Worm (Caenorhabditis elegans) whole organism, young adult: ENCODE data around the gene ceh-16.

Experiments
- F49E8.2 ChIP-seq: sonication (generic microtip); optimal IDR thresholded peaks from 3 replicates; lab custom pipeline; 2017; ENCODE audit warnings: missing genetic modification characterization, mild to moderate bottlenecking, missing compliant biosample characterization, antibody characterized with exemption, moderate library complexity; ENCODE audit not compliant: insufficient read depth
- F57C9.4 ChIP-seq: sonication (generic microtip); optimal IDR thresholded peaks from 2 replicates; lab custom pipeline; 2017; ENCODE audit warnings: mild to moderate bottlenecking, missing genetic modification characterization, missing compliant biosample characterization
- bed-2 ChIP-seq: fragments of 200-800 bp; sonication (Bioruptor generic); IDR thresholded peaks from 2 replicates; pipeline ENCODE4 v1.3.6; 2022; ENCODE audit warnings: missing genetic modification reagents, missing genetic modification characterization, missing compliant biosample characterization
- ceh-40 ChIP-seq: fragments of 200-800 bp; sonication (Bioruptor generic); IDR thresholded peaks from 2 replicates; pipeline ENCODE4 v1.3.6; 2022; ENCODE audit warnings: missing genetic modification characterization, missing compliant biosample characterization
- ceh-91 ChIP-seq: fragments of 200-800 bp; sonication (Bioruptor generic); IDR thresholded peaks from 2 replicates; pipeline ENCODE4 v1.3.6; 2022; ENCODE audit warnings: missing genetic modification reagents, missing genetic modification characterization, missing compliant biosample characterization
- egl-44 ChIP-seq: fragments of 200-800 bp; sonication (Bioruptor generic); IDR thresholded peaks from 2 replicates; pipeline ENCODE4 v1.3.6; 2022; ENCODE audit warnings: missing genetic modification reagents, missing genetic modification characterization, missing compliant biosample characterization
- fkh-3 ChIP-seq: sonication (generic microtip); optimal IDR thresholded peaks from 2 replicates; lab custom pipeline; 2016; ENCODE audit warnings: mild to moderate bottlenecking, missing genetic modification characterization, missing compliant biosample characterization
- let-607 ChIP-seq, 2 experiments: fragments of 200-800 bp in 1 of 2; sonication (Bioruptor generic) in 1 of 2; sonication (generic microtip) in 1 of 2; optimal IDR thresholded peaks; 2 replicates each; lab custom pipeline; 2016 to 2018; ENCODE audit warnings: mild to moderate bottlenecking in 2 of 2, missing compliant biosample characterization in 2 of 2, missing genetic modification characterization in 2 of 2, moderate library complexity in 2 of 2, missing genotype in 1 of 2
- nhr-120 ChIP-seq: fragments of 200-800 bp; sonication (Bioruptor generic); IDR thresholded peaks from 2 replicates; pipeline ENCODE4 v1.3.6; 2022; ENCODE audit warnings: missing genetic modification characterization, missing compliant biosample characterization
- nhr-90 ChIP-seq: sonication (generic microtip); optimal IDR thresholded peaks from 2 replicates; lab custom pipeline; 2016; ENCODE audit warnings: missing genotype, mild to moderate bottlenecking, missing genetic modification characterization, missing compliant biosample characterization
- snpc-4 ChIP-seq, 5 experiments: fragments of 150-350 bp in 1 of 5; sonication (generic microtip) in 4 of 5; optimal IDR thresholded peaks; 2 replicates each; lab custom pipeline; 2014 to 2018; ENCODE audit warnings: missing genetic modification characterization in 5 of 5, missing biosample characterization in 3 of 5, antibody characterized with exemption in 2 of 5, mild to moderate bottlenecking in 2 of 5, missing compliant biosample characterization in 2 of 5, missing genotype in 2 of 5, moderate library complexity in 2 of 5, missing genetic modification reagents in 1 of 5
- tbx-9 ChIP-seq: sonication (generic microtip); optimal IDR thresholded peaks from 2 replicates; lab custom pipeline; 2016; ENCODE audit warnings: borderline replicate concordance, missing genetic modification characterization, inconsistent platforms, missing compliant biosample characterization
- unc-62 ChIP-seq: fragments of 150-350 bp; optimal IDR thresholded peaks from 2 replicates; lab custom pipeline; 2014; ENCODE audit warnings: missing biosample characterization, missing genetic modification reagents, missing genetic modification characterization

DNA sequence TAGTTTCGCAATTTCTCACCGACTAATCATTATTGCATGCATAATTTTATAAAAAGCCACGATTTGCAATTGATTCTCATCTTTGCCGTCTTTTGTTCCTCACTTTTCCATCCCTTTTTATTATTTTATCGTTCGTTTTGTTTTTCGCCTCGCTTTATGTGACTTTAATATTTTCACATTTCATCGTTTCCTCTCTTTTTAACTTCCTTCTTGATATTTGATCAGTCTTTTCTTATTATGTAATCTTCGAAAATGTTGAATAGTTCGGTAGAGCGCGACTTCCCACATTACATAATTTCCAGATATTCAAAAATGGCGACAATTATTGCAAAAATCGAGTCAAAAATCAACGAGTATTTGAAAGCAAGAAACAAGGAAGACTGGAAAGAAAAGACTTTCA is 17.0 kb upstream of the ceh-16 start, which contains the start of gene C06E1.1:
- TF ChIP-seq F57C9.4 (tag; lab: Kevin White, UChicago) (no peak), ceh-40 (GFP tag; lab: Robert Waterston, UW) (no peak), fkh-3 (tag; lab: Kevin White, UChicago) (no peak), let-607 (tag; optimal IDR thresholded peaks at IDR 0.05; lab: Kevin White, UChicago) (no peak), nhr-90 (tag; lab: Kevin White, UChicago) (no peak), snpc-4 (GFP tag; optimal IDR thresholded peaks at IDR 0.05; lab: Kevin White, UChicago) (no peak), snpc-4 (tag; optimal IDR thresholded peaks at IDR 0.05; lab: Kevin White, UChicago) (no peak), bed-2 (GFP tag; lab: Robert Waterston, UW) (no peak), tbx-9 (tag; lab: Kevin White, UChicago) (no peak), nhr-120 (GFP tag; lab: Robert Waterston, UW) (no peak), unc-62 (GFP tag; lab: Kevin White, UChicago) (no peak), egl-44 (no peak), F49E8.2 (no peak), ceh-91 (GFP tag; lab: Robert Waterston, UW) (no peak)
